Fruit fly (Drosophila melanogaster) whole organism, embryonic: ENCODE results near the gene bab1.

Experiments
- Asciz ChIP-seq: fragments of 200-800 bp; sonication (Bioruptor generic); optimal IDR thresholded peaks from 2 replicates; lab custom pipeline; 2017; ENCODE audit warnings: missing biosample characterization, mild to moderate bottlenecking, missing genetic modification characterization, missing genetic modification reagents
- B-H2 ChIP-seq: fragments of 200-800 bp; sonication (Bioruptor generic); optimal IDR thresholded peaks from 2 replicates; lab custom pipeline; 2018; ENCODE audit warnings: missing biosample characterization, mild to moderate bottlenecking, missing genetic modification characterization
- CG10654 ChIP-seq: fragments of 200-800 bp; sonication (Bioruptor generic); optimal IDR thresholded peaks from 2 replicates; lab custom pipeline; 2016; ENCODE audit warnings: missing biosample characterization, missing genetic modification characterization
- CG15479 ChIP-seq: fragments of 200-800 bp; sonication (Bioruptor generic); optimal IDR thresholded peaks from 3 replicates; lab custom pipeline; 2019; ENCODE audit warnings: missing biosample characterization, mild to moderate bottlenecking, missing genetic modification characterization, moderate library complexity
- CG31224 ChIP-seq: fragments of 200-800 bp; sonication (Bioruptor generic); IDR thresholded peaks from 2 replicates; pipeline ENCODE4 v1.3.6; 2022; ENCODE audit warnings: missing biosample characterization, missing genetic modification characterization
- CG3847 ChIP-seq: fragments of 200-800 bp; sonication (Bioruptor generic); IDR thresholded peaks from 2 replicates; pipeline ENCODE4 v1.3.6; 2022; ENCODE audit warnings: missing biosample characterization, missing genetic modification characterization
- CG4820 ChIP-seq: fragments of 200-800 bp; sonication (Bioruptor generic); optimal IDR thresholded peaks from 3 replicates; lab custom pipeline; 2016; ENCODE audit warnings: missing biosample characterization, missing genetic modification characterization
- CG6765 ChIP-seq: fragments of 200-800 bp; sonication (Bioruptor generic); optimal IDR thresholded peaks from 3 replicates; lab custom pipeline; 2017; ENCODE audit warnings: missing biosample characterization, mild to moderate bottlenecking, missing genetic modification characterization
- CG8281 ChIP-seq: fragments of 200-800 bp; sonication (Bioruptor generic); optimal IDR thresholded peaks from 2 replicates; lab custom pipeline; 2018; ENCODE audit warnings: missing biosample characterization, mild to moderate bottlenecking, missing genetic modification characterization, moderate library complexity
- Camta ChIP-seq: fragments of 200-800 bp; sonication (Bioruptor generic); optimal IDR thresholded peaks from 2 replicates; lab custom pipeline; 2016; ENCODE audit warnings: missing biosample characterization, missing genetic modification characterization
- Chrac-16 ChIP-seq: fragments of 200-800 bp; sonication (Bioruptor generic); optimal IDR thresholded peaks from 3 replicates; lab custom pipeline; 2016; ENCODE audit warnings: missing biosample characterization, missing genetic modification characterization
- Dip2 ChIP-seq: fragments of 200-800 bp; sonication (Bioruptor generic); IDR thresholded peaks from 2 replicates; pipeline ENCODE4 v1.3.6; 2022; ENCODE audit warnings: missing biosample characterization, missing genetic modification characterization
- Dp ChIP-seq: fragments of 200-800 bp; sonication (Bioruptor generic); optimal IDR thresholded peaks from 2 replicates; lab custom pipeline; 2018; ENCODE audit warnings: missing biosample characterization, mild to moderate bottlenecking, missing genetic modification characterization, moderate library complexity
- E2f2 ChIP-seq: fragments of 200-800 bp; sonication (Bioruptor generic); IDR thresholded peaks from 2 replicates; pipeline ENCODE4 v1.3.6; 2022; ENCODE audit warnings: missing biosample characterization, missing genetic modification characterization
- Hey ChIP-seq: fragments of 200-800 bp; sonication (Bioruptor generic); optimal IDR thresholded peaks from 3 replicates; lab custom pipeline; 2018; ENCODE audit warnings: missing biosample characterization, mild to moderate bottlenecking, missing genetic modification characterization
- MESR4 ChIP-seq: fragments of 200-800 bp; sonication (Bioruptor generic); optimal IDR thresholded peaks from 2 replicates; lab custom pipeline; 2018; ENCODE audit warnings: missing biosample characterization, mild to moderate bottlenecking, missing genetic modification characterization, moderate library complexity
- Med ChIP-seq: fragments of 200-800 bp; sonication (Bioruptor generic); peaks from one replicate; lab custom pipeline; 2016; ENCODE audit warnings: missing biosample characterization, missing genetic modification characterization, mild to moderate bottlenecking, inconsistent platforms, moderate library complexity
- Ravus ChIP-seq: fragments of 200-800 bp; sonication (Bioruptor generic); IDR thresholded peaks from 2 replicates; pipeline ENCODE4 v1.3.6; 2022; ENCODE audit warnings: missing biosample characterization, missing genetic modification characterization
- Stat92E ChIP-seq, 3 experiments: fragments of >200 bp in 2 of 3; fragments of 200-800 bp in 1 of 3; sonication (Bioruptor generic) in 1 of 3; optimal IDR thresholded peaks; 2 replicates each; lab custom pipeline; 2017 to 2019; ENCODE audit warnings: missing biosample characterization in 3 of 3, missing genetic modification characterization in 3 of 3, mild to moderate bottlenecking in 1 of 3, moderate library complexity in 1 of 3
- ara ChIP-seq: fragments of 200-800 bp; sonication (Bioruptor generic); IDR thresholded peaks from 2 replicates; pipeline ENCODE4 v1.3.6; 2022; ENCODE audit warnings: missing biosample characterization, missing genetic modification characterization
- cg ChIP-seq: fragments of 200-800 bp; sonication (Bioruptor generic); optimal IDR thresholded peaks from 3 replicates; lab custom pipeline; 2019; ENCODE audit warnings: missing biosample characterization, mild to moderate bottlenecking, missing genetic modification characterization, moderate library complexity
- chinmo ChIP-seq: fragments of 200-800 bp; sonication (Bioruptor generic); IDR thresholded peaks from 4 replicates; pipeline ENCODE4 v1.3.6; 2022; ENCODE audit warnings: missing biosample characterization, missing genetic modification characterization; ENCODE audit not compliant: partially characterized antibody
- exex ChIP-seq: fragments of 200-800 bp; sonication (Bioruptor generic); optimal IDR thresholded peaks from 4 replicates; lab custom pipeline; 2018; ENCODE audit warnings: missing biosample characterization, mild to moderate bottlenecking, missing genetic modification characterization, moderate library complexity
- hkb ChIP-seq, 2 experiments: fragments of 200-800 bp in 1 of 2; fragments of >200 bp in 1 of 2; sonication (Bioruptor generic) in 1 of 2; IDR thresholded peaks in 1 of 2; optimal IDR thresholded peaks in 1 of 2; 2 replicates each; pipeline versions ENCODE4 v1.3.6 to Lab custom; 2017 to 2022; ENCODE audit warnings: missing biosample characterization in 1 of 2, missing genetic modification characterization in 1 of 2
- lilli ChIP-seq: fragments of 200-800 bp; sonication (Bioruptor generic); optimal IDR thresholded peaks from 3 replicates; lab custom pipeline; 2016; ENCODE audit warnings: missing biosample characterization, missing genetic modification characterization
- mam ChIP-seq: fragments of 200-800 bp; sonication (Bioruptor generic); optimal IDR thresholded peaks from 3 replicates; lab custom pipeline; 2016; ENCODE audit warnings: missing biosample characterization, missing genetic modification characterization
- org-1 ChIP-seq: fragments of 200-800 bp; sonication (Bioruptor generic); optimal IDR thresholded peaks from 2 replicates; lab custom pipeline; 2017; ENCODE audit warnings: missing biosample characterization, missing genetic modification characterization
- pan ChIP-seq, 4 experiments: fragments of >200 bp in 3 of 4; fragments of 200-800 bp in 1 of 4; sonication (Bioruptor generic) in 1 of 4; optimal IDR thresholded peaks in 3 of 4; IDR thresholded peaks in 1 of 4; 2 replicates each; pipeline versions ENCODE4 v1.3.6 to Lab custom; 2017 to 2022; ENCODE audit warnings: missing biosample characterization in 2 of 4, missing genetic modification characterization in 2 of 4, mixed read lengths in 1 of 4
- row ChIP-seq: fragments of 200-800 bp; sonication (Bioruptor generic); IDR thresholded peaks from 3 replicates; pipeline ENCODE4 v1.3.6; 2022; ENCODE audit warnings: missing biosample characterization, missing genetic modification characterization
- run ChIP-seq: fragments of 200-800 bp; sonication (Bioruptor generic); optimal IDR thresholded peaks from 3 replicates; lab custom pipeline; 2018; ENCODE audit warnings: missing biosample characterization, mild to moderate bottlenecking, missing genetic modification characterization
- sens ChIP-seq: fragments of 200-800 bp; sonication (Bioruptor generic); peaks from one replicate; lab custom pipeline; 2016; ENCODE audit warnings: missing biosample characterization, missing genetic modification characterization
- sna ChIP-seq: fragments of 200-800 bp; sonication (Bioruptor generic); IDR thresholded peaks from 2 replicates; pipeline ENCODE4 v1.3.6; 2022; ENCODE audit warnings: missing biosample characterization, missing genetic modification characterization; ENCODE audit not compliant: partially characterized antibody
- so ChIP-seq: fragments of 200-800 bp; sonication (Bioruptor generic); IDR thresholded peaks from 3 replicates; pipeline ENCODE4 v1.3.6; 2022; ENCODE audit warnings: missing biosample characterization, missing genetic modification characterization
- stwl ChIP-seq: fragments of 200-800 bp; sonication (Bioruptor generic); optimal IDR thresholded peaks from 3 replicates; lab custom pipeline; 2018; ENCODE audit warnings: missing biosample characterization, mild to moderate bottlenecking, missing genetic modification characterization, moderate library complexity
- tgo ChIP-seq: fragments of 200-800 bp; sonication (Bioruptor generic); IDR thresholded peaks from 3 replicates; pipeline ENCODE4 v1.3.6; 2022; ENCODE audit warnings: missing biosample characterization, missing genetic modification characterization
- tin ChIP-seq: fragments of 200-800 bp; sonication (Bioruptor generic); optimal IDR thresholded peaks from 3 replicates; lab custom pipeline; 2016; ENCODE audit warnings: missing biosample characterization, missing genetic modification characterization
- ttk ChIP-seq: fragments of 200-800 bp; sonication (Bioruptor generic); IDR thresholded peaks from 2 replicates; pipeline ENCODE4 v2.1.2; 2022; ENCODE audit warnings: missing biosample characterization, missing genetic modification characterization
- wdn ChIP-seq: fragments of 200-800 bp; sonication (Bioruptor generic); IDR thresholded peaks from 2 replicates; pipeline ENCODE4 v1.3.6; 2022; ENCODE audit warnings: missing biosample characterization, missing genetic modification characterization

bab1 gene

DNA sequence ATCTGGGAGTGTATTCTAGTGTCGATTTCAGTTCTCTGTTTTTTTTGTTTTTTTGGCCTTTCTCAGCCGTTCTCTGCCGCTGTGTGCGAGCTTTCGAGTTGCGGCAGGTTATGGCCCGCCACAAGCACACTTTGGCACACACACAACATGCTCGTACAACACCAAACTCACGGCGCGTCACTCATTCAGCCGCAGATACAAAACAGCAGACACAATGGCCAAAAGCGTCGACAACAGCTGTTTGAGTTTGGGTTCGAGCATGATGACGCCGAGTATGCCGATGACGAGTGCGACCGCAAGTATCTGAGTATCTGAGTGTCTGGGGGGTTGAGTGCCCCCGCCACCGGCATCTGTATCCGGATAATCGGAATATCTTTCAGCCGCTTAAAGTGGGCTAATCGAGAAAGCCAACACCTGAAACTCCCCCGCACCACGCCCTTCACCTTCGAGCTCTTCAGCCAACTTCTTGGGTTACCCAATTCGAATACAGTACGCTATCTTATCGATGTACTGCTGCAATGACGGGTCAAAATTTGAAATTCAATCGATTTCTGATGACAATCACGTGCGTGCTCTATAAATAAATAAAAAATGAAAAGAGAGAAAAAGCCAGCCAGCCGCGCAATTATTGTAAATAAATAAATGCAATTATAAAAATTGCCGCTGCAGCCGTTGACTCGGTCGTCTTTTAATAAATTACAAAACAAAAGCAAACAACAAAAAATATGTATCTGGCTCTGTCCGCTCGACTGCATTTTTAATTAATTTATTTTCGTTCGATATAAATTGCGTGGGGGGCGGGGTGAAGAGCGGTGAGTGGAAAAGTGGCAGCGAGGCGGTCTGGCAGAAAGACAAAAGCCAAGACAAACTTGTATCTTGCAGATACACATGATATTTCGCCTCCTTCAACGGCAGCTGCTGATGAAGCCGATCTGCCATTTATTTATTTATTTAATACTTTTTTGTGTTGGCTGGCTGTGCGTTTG lies 7.7 kb downstream of the bab1 start (continued):
- no peak for TF ChIP-seq CG4820
- no peak for TF ChIP-seq mam
- TF ChIP-seq MESR4 (GFP tag; lab: Kevin White, UChicago) = no peak
- no peak for TF ChIP-seq Dip2
- 0 out of 3 replicates have a peak, but pooled peaks have one; percentile 2 for TF ChIP-seq row
- TF ChIP-seq so = no peak
- TF ChIP-seq CG15479 (GFP tag; lab: Kevin White, UChicago) = no peak
- no peak for TF ChIP-seq sna (GFP tag; lab: Robert Waterston, UW)
- peak; percentile 64 for TF ChIP-seq exex (tag; lab: Kevin White, UChicago)
- 0 out of 2 replicates have a peak, but pooled peaks have one; percentile 6 for TF ChIP-seq wdn (GFP tag; lab: Robert Waterston, UW)
- no peak for TF ChIP-seq org-1 (GFP tag; lab: Kevin White, UChicago)
- no peak for TF ChIP-seq E2f2 (GFP tag; lab: Robert Waterston, UW)
- TF ChIP-seq Stat92E (GFP tag; optimal IDR thresholded peaks at IDR 0.05; lab: Kevin White, UChicago) = no peak
- TF ChIP-seq Chrac-16 (GFP tag; lab: Kevin White, UChicago) = no peak
- TF ChIP-seq CG6765 = no peak
- no peak for TF ChIP-seq pan (optimal IDR thresholded peaks at IDR 0.05; lab: Kevin White, UChicago)
- peak in 1 of 2 experiments; percentile 29 for TF ChIP-seq pan (GFP tag; optimal IDR thresholded peaks at IDR 0.05 in 1 of 2, IDR thresholded peaks at IDR 0.05 in 1 of 2)
- peak; percentile 20 for TF ChIP-seq cg
- TF ChIP-seq CG31224 (GFP tag; lab: Robert Waterston, UW) = no peak
- TF ChIP-seq Dp = no peak
- no peak for TF ChIP-seq Hey (tag; lab: Kevin White, UChicago)
- TF ChIP-seq ttk (GFP tag; lab: Robert Waterston, UW) = no peak
- no peak for TF ChIP-seq Camta
- TF ChIP-seq run (tag; lab: Kevin White, UChicago) = peak; percentile 38
- no peak for TF ChIP-seq lilli (GFP tag; lab: Kevin White, UChicago)
- TF ChIP-seq tin (GFP tag; lab: Kevin White, UChicago) = no peak
- no peak for TF ChIP-seq stwl (tag; lab: Kevin White, UChicago)
- no peak for TF ChIP-seq CG8281 (tag; lab: Kevin White, UChicago)
- no peak for TF ChIP-seq Ravus (GFP tag; lab: Robert Waterston, UW)
- peak; percentile 48; the same call in 1 of the 4 replicates for TF ChIP-seq chinmo
- TF ChIP-seq CG10654 (GFP tag; lab: Kevin White, UChicago) = no peak
- no peak for TF ChIP-seq ara (GFP tag; lab: Robert Waterston, UW)
- TF ChIP-seq Med (GFP tag; lab: Kevin White, UChicago) = peak; percentile 44
- no peak for TF ChIP-seq hkb (optimal IDR thresholded peaks at IDR 0.05; lab: Kevin White, UChicago)
- no peak for TF ChIP-seq hkb (GFP tag; IDR thresholded peaks at IDR 0.05; lab: Robert Waterston, UW)
- TF ChIP-seq tgo (GFP tag; lab: Robert Waterston, UW) = no peak
- TF ChIP-seq CG3847 = no peak
- no peak for TF ChIP-seq B-H2 (GFP tag; lab: Kevin White, UChicago)

DNA sequence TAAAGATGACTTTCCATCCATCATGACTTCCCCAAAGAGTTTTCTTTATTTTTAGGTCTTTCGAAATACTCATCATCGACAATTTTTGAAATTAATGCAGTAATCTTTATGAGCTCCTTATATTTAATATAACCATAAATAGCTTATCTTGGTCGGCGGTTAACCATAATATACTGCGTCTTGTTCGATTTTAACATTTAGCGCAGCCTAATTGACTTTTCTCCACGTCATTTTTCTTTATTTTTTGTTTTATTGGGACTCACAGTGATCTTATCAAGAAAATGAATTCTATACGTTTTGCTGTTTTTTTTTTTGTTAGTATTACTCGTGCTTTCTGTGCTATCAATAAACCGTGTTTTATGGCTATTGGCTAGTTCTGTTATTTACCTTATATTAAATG lies 8.6 kb downstream of the bab1 start:
- peak; percentile 31 for TF ChIP-seq sens
- peak; percentile 43 for TF ChIP-seq exex (tag; lab: Kevin White, UChicago)
- no peak for TF ChIP-seq Asciz (GFP tag; lab: Kevin White, UChicago)
